Worm (Caenorhabditis elegans): ENCODE measurements around the gene msp-32.

Gene msp-32

ce11 chrII:4851594-4852106, 47.0 kb upstream of the msp-32 start, which contains the start of gene dnj-9 (continued):
- TF ChIP-seq F52B5.7 (tag; optimal IDR thresholded peaks at IDR 0.05) (no peak), D2030.7 (GFP tag; IDR thresholded peaks at IDR 0.05) (peak; percentile 81), hmg-20 (GFP tag; IDR thresholded peaks at IDR 0.05) (peak; percentile 85), lir-1 (GFP tag; conservative IDR thresholded peaks at IDR 0.05) (peak; percentile 78), hrde-1 (tag; optimal IDR thresholded peaks at IDR 0.05; ENCODE audit: borderline replicate concordance) (peak; percentile 62), efl-1 (GFP tag; optimal IDR thresholded peaks at IDR 0.05) (peak; percentile 91), nhr-27 (tag; optimal IDR thresholded peaks at IDR 0.05) (peak; percentile 41), Y53G8AR.9 (GFP tag; conservative IDR thresholded peaks at IDR 0.05) (peak; percentile 98), Y67H2A.10 (GFP tag; conservative IDR thresholded peaks at IDR 0.05) (peak; percentile 37; the same call in 1 of the 2 replicates), atf-7 (tag; optimal IDR thresholded peaks at IDR 0.05) (peak; percentile 82), F23B12.7 (tag; optimal IDR thresholded peaks at IDR 0.05; ENCODE audit: insufficient read depth) (peak; percentile 92), gei-17 (GFP tag; optimal IDR thresholded peaks at IDR 0.05) (peak; percentile 87), ekl-4 (GFP tag; IDR thresholded peaks at IDR 0.05) (peak; percentile 96), mel-28 (tag; optimal IDR thresholded peaks at IDR 0.05; ENCODE audit: borderline replicate concordance) (peak; percentile 6), pbrm-1 (GFP tag; IDR thresholded peaks at IDR 0.05) (peak; percentile 91), mes-4 (tag; optimal IDR thresholded peaks at IDR 0.05) (peak; percentile 34), F49E8.2 (tag; optimal IDR thresholded peaks at IDR 0.05; ENCODE audit: insufficient read depth) (peak; percentile 71), die-1 (tag; optimal IDR thresholded peaks at IDR 0.05) (peak; percentile 53), C06A6.2 (GFP tag; conservative IDR thresholded peaks at IDR 0.05) (peak; percentile 91), madf-6 (GFP tag; IDR thresholded peaks at IDR 0.05) (peak; percentile 95), lin-54 (GFP tag; optimal IDR thresholded peaks at IDR 0.05) (peak; percentile 99), F57C9.4 (tag; optimal IDR thresholded peaks at IDR 0.05) (no peak), sea-2 (GFP tag; IDR thresholded peaks at IDR 0.05) (no peak), mxl-1 (tag; optimal IDR thresholded peaks at IDR 0.05) (no peak), Y56A3A.18 (GFP tag; IDR thresholded peaks at IDR 0.05) (peak; percentile 95), ccch-3 (GFP tag; optimal IDR thresholded peaks at IDR 0.05) (no peak), C17E4.6 (GFP tag; IDR thresholded peaks at IDR 0.05) (peak; percentile 88), hmg-1.2 (GFP tag; IDR thresholded peaks at IDR 0.05) (peak; percentile 73), attf-3 (GFP tag; conservative IDR thresholded peaks at IDR 0.05) (peak; percentile 68), zim-3 (tag; optimal IDR thresholded peaks at IDR 0.05) (no peak), tbx-9 (tag; optimal IDR thresholded peaks at IDR 0.05; ENCODE audit: borderline replicate concordance) (no peak), nhr-120 (GFP tag; IDR thresholded peaks at IDR 0.05) (no peak), ztf-18 (tag; optimal IDR thresholded peaks at IDR 0.05) (peak; percentile 99), madf-3 (GFP tag; IDR thresholded peaks at IDR 0.05) (peak; percentile 92), K11D2.4 (GFP tag; IDR thresholded peaks at IDR 0.05) (peak; percentile 94), snpc-1.3 (tag; optimal IDR thresholded peaks at IDR 0.05; ENCODE audit: insufficient read depth) (peak; percentile 92), ceh-91 (GFP tag; IDR thresholded peaks at IDR 0.05) (peak; percentile 69), bed-1 (GFP tag; IDR thresholded peaks at IDR 0.05) (no peak), T07F8.4 (tag; optimal IDR thresholded peaks at IDR 0.05) (peak; percentile 41), K12H6.12 (tag; optimal IDR thresholded peaks at IDR 0.05) (peak; percentile 71), dox-1 (GFP tag; IDR thresholded peaks at IDR 0.05) (peak; percentile 95), zfh-2 (GFP tag; conservative IDR thresholded peaks at IDR 0.05) (no peak), T26A5.8 (tag; optimal IDR thresholded peaks at IDR 0.05) (no peak), dpff-1 (tag; optimal IDR thresholded peaks at IDR 0.05) (no peak), madf-10 (tag; optimal IDR thresholded peaks at IDR 0.05) (peak; percentile 71), unc-130 (GFP tag; optimal IDR thresholded peaks at IDR 0.05) (peak; percentile 75), mcd-1 (GFP tag; IDR thresholded peaks at IDR 0.05) (peak; percentile 93), let-607 (tag; optimal IDR thresholded peaks at IDR 0.05) (peak; percentile 41 to 82)
